Fruit fly (Drosophila melanogaster) whole organism, adult: ENCODE results near the gene GstZ1.

ENCODE experiments used
- CG14711 ChIP-seq: fragments of 200-800 bp; sonication (Bioruptor generic); optimal IDR thresholded peaks from 2 replicates; lab custom pipeline; 2018; ENCODE audit warnings: missing biosample characterization, mild to moderate bottlenecking, missing genetic modification characterization, moderate library complexity
- bab1 ChIP-seq: fragments of 200-800 bp; sonication (Bioruptor generic); optimal IDR thresholded peaks from 3 replicates; lab custom pipeline; 2019; ENCODE audit warnings: missing biosample characterization, mild to moderate bottlenecking, missing genetic modification characterization, moderate library complexity
- ovo ChIP-seq: fragments of 200-800 bp; sonication (Bioruptor generic); optimal IDR thresholded peaks from 2 replicates; lab custom pipeline; 2016; ENCODE audit warnings: missing biosample characterization, missing genetic modification characterization

- TF ChIP-seq bab1 (GFP tag; lab: Kevin White, UChicago) (no peak), CG14711 (tag; lab: Kevin White, UChicago) (no peak), ovo (GFP tag; lab: Kevin White, UChicago) (no peak)
Observed at dm6 chr3R:9460488-9461150, 4.3 kb upstream of the GstZ1 start, which contains the start of gene GstZ2.
